Worm (Caenorhabditis elegans): ENCODE measurements around the gene nlp-56.

ce11 chrIV:14769218-14769835, 15.2 kb downstream of the nlp-56 start, which contains the start of gene Y57G11C.43:
- no peak for TF ChIP-seq C34F6.9 (tag; optimal IDR thresholded peaks at IDR 0.05)
- TF ChIP-seq unc-62 (GFP tag; optimal IDR thresholded peaks at IDR 0.05) = no peak
- no peak for TF ChIP-seq blmp-1 (tag; optimal IDR thresholded peaks at IDR 0.05; ENCODE audit: insufficient read depth)
- TF ChIP-seq ceh-82 (tag; optimal IDR thresholded peaks at IDR 0.05) = no peak
- TF ChIP-seq fos-1 (tag; optimal IDR thresholded peaks at IDR 0.05) = no peak
- TF ChIP-seq mab-5 (tag; optimal IDR thresholded peaks at IDR 0.05) = no peak
- no peak for TF ChIP-seq snpc-4 (tag; optimal IDR thresholded peaks at IDR 0.05)
- no peak for TF ChIP-seq elt-1 (tag; optimal IDR thresholded peaks at IDR 0.05)
- TF ChIP-seq ama-1 (optimal IDR thresholded peaks at IDR 0.05) = no peak
- TF ChIP-seq mdl-1 (tag; optimal IDR thresholded peaks at IDR 0.05) = no peak
- TF ChIP-seq nhr-21 (tag; optimal IDR thresholded peaks at IDR 0.05) = no peak
- TF ChIP-seq ztf-11 (tag; optimal IDR thresholded peaks at IDR 0.05) = no peak
